Worm (Caenorhabditis elegans) whole organism, L1 larva: ENCODE data around the gene pept-1.

ENCODE experiments used
- C16A3.4 ChIP-seq: fragments of 150-350 bp; optimal IDR thresholded peaks from 2 replicates; lab custom pipeline; 2014; ENCODE audit warnings: missing biosample characterization, missing genetic modification characterization
- ceh-63 ChIP-seq: fragments of 200-800 bp; sonication (Bioruptor generic); optimal IDR thresholded peaks from 2 replicates; lab custom pipeline; 2018; ENCODE audit warnings: mild to moderate bottlenecking, missing genetic modification characterization, missing compliant biosample characterization
- ceh-82 ChIP-seq, 3 experiments: fragments of 150-350 bp in 1 of 3; sonication (generic microtip) in 2 of 3; optimal IDR thresholded peaks; 2 replicates each; lab custom pipeline; 2014 to 2017; ENCODE audit warnings: missing biosample characterization in 3 of 3, missing genetic modification characterization in 3 of 3
- efl-1 ChIP-seq, 4 experiments: fragments of 150-350 bp; optimal IDR thresholded peaks in 3 of 4; peaks in 1 of 4; 1 replicate in 1 of 4; 2 replicates in 3 of 4; lab custom pipeline; 2014; ENCODE audit warnings: missing biosample characterization in 2 of 4, missing genetic modification characterization in 2 of 4, missing genetic modification reagents in 2 of 4
- jun-1 ChIP-seq: fragments of 150-350 bp; optimal IDR thresholded peaks from 2 replicates; lab custom pipeline; 2014; ENCODE audit warnings: missing biosample characterization, missing genetic modification reagents, missing genetic modification characterization
- skn-1 ChIP-seq: fragments of 150-350 bp; optimal IDR thresholded peaks from 2 replicates; lab custom pipeline; 2014; ENCODE audit warnings: missing biosample characterization, missing genetic modification characterization
- sup-37 ChIP-seq: fragments of 200-800 bp; sonication (Bioruptor generic); optimal IDR thresholded peaks from 2 replicates; lab custom pipeline; 2018; ENCODE audit warnings: mild to moderate bottlenecking, missing genetic modification characterization, missing compliant biosample characterization
- tbx-2 ChIP-seq: sonication (generic microtip); optimal IDR thresholded peaks from 2 replicates; lab custom pipeline; 2016; ENCODE audit warnings: missing genetic modification characterization, missing compliant biosample characterization
- unc-130 ChIP-seq: fragments of 150-350 bp; optimal IDR thresholded peaks from 2 replicates; lab custom pipeline; 2017; ENCODE audit warnings: missing biosample characterization, missing genetic modification characterization, inconsistent platforms

DNA sequence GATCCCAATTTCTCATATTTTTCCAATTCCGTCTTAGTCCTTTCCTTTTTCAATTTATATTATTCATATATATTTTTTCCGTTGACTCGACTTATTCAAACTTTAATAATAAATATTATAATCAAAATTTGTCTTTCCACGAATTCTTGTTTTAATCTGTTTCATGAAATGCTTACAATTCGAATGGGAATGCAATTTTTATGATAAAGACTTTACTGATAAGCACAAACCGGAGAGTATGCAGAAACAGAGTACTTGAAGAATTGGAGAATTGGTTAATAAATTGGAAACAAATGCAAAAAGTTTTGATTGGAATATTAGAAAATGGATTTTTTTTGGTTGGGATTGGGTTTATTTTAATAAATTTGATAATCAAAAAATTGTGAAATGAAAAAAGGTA is 48.4 kb upstream of the pept-1 start:
- TF ChIP-seq skn-1 (tag; lab: Kevin White, UChicago) (no peak), jun-1 (tag; lab: Kevin White, UChicago) (no peak), unc-130 (tag; lab: Kevin White, UChicago) (no peak), tbx-2 (tag; lab: Kevin White, UChicago) (no peak), sup-37 (GFP tag; lab: Kevin White, UChicago) (no peak), ceh-63 (GFP tag; lab: Kevin White, UChicago) (no peak), ceh-82 (tag; optimal IDR thresholded peaks at IDR 0.05; lab: Kevin White, UChicago) (no peak), C16A3.4 (tag; lab: Kevin White, UChicago) (no peak), efl-1 (optimal IDR thresholded peaks at IDR 0.05; lab: Kevin White, UChicago) (no peak), efl-1 (GFP tag; optimal IDR thresholded peaks at IDR 0.05 in 1 of 2; lab: Kevin White, UChicago) (no peak)
